Worm (Caenorhabditis elegans): ENCODE results near the gene K02C4.3.

The K02C4.3 gene

DNA sequence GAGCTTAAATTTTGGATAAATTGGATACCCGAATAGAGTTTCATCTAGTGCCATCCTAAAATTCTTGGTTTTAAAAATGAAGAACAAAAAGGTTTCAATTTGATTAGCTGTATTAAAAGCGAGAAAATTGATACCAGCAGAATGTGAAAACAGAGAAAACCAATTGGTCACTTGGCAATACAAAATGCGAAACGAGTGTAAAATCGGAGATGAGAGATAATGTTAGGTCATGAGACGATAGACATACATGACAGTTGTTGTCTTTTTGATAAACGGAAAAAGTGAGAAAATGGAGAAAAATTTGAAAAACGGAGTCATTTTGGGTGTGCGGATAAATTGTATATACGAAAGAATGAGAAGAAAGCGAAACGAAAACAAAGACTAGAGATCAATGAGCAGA is 18.3 kb upstream of the K02C4.3 start, which contains the start of gene sfxn-5:
TSS of gene sfxn-5 (minus strand) at position 55 of the 400 bp plus-strand sequence.
- TF ChIP-seq sem-2 (GFP tag; optimal IDR thresholded peaks at IDR 0.05) (no peak), ceh-43 (GFP tag; optimal IDR thresholded peaks at IDR 0.05) (no peak), hlh-1 (tag; optimal IDR thresholded peaks at IDR 0.05) (peak; percentile 91), mab-5 (tag; optimal IDR thresholded peaks at IDR 0.05) (no peak), sptf-1 (tag; optimal IDR thresholded peaks at IDR 0.05) (no peak), unc-62 (GFP tag; optimal IDR thresholded peaks at IDR 0.05) (peak; percentile 4), ces-1 (GFP tag; optimal IDR thresholded peaks at IDR 0.05) (no peak), blmp-1 (tag; optimal IDR thresholded peaks at IDR 0.05) (no peak), unc-120 (tag; optimal IDR thresholded peaks at IDR 0.05; ENCODE audit: poor library complexity, severe bottlenecking) (peak; percentile 84), zip-8 (tag; optimal IDR thresholded peaks at IDR 0.05) (no peak), elt-3 (tag; optimal IDR thresholded peaks at IDR 0.05) (no peak), elt-1 (tag; optimal IDR thresholded peaks at IDR 0.05; ENCODE audit: borderline replicate concordance, insufficient read depth) (no peak), lin-13 (tag; optimal IDR thresholded peaks at IDR 0.05) (no peak), drap-1 (GFP tag; optimal IDR thresholded peaks at IDR 0.05) (no peak), flh-1 (GFP tag; optimal IDR thresholded peaks at IDR 0.05) (no peak), pha-4 (tag; optimal IDR thresholded peaks at IDR 0.05) (no peak), lin-32 (GFP tag; optimal IDR thresholded peaks at IDR 0.05) (no peak), mls-2 (tag; optimal IDR thresholded peaks at IDR 0.05) (no peak)

DNA sequence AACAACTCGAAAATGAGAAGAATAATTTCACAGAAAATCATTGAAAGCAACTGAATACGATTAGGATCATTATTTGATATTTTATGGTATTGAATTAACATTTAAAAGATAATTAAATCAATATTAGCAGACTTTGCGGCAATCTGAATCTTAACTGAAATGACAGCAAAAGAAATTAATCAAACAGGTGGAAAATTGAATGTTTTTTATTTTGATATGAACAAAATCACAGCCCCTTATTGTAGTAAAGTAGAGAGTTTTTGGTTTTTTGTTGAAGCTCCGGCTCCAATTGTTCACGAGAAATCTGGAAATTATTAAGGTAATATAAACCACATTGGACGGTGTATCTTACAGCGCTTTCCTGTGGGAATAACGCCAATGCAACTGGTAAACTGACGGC is 15.4 kb upstream of the K02C4.3 start, which contains the start of gene sre-2:
TSS of gene sre-2 (minus strand) at position 101 of the 400 bp plus-strand sequence.
- no peak for TF ChIP-seq ceh-83 (GFP tag; optimal IDR thresholded peaks at IDR 0.05)
- TF ChIP-seq cnd-1 (tag; optimal IDR thresholded peaks at IDR 0.05), result no peak
- no peak for TF ChIP-seq mls-2 (tag; optimal IDR thresholded peaks at IDR 0.05)
- no peak for TF ChIP-seq ceh-43 (GFP tag; optimal IDR thresholded peaks at IDR 0.05)
- no peak for TF ChIP-seq sem-2 (GFP tag; optimal IDR thresholded peaks at IDR 0.05)
- no peak for TF ChIP-seq drap-1 (GFP tag; optimal IDR thresholded peaks at IDR 0.05)
- no peak for TF ChIP-seq ztf-11 (tag; optimal IDR thresholded peaks at IDR 0.05)
- TF ChIP-seq tbx-8 (GFP tag; optimal IDR thresholded peaks at IDR 0.05), result no peak
- no peak for TF ChIP-seq mab-5 (tag; optimal IDR thresholded peaks at IDR 0.05)
- no peak for TF ChIP-seq elt-3 (tag; optimal IDR thresholded peaks at IDR 0.05)
- TF ChIP-seq M03D4.4 (tag; optimal IDR thresholded peaks at IDR 0.05), result no peak
- TF ChIP-seq nhr-2 (tag; optimal IDR thresholded peaks at IDR 0.05), result no peak
- TF ChIP-seq bed-3 (GFP tag; optimal IDR thresholded peaks at IDR 0.05), result no peak

ce11 chrII:8099212-8099784 is 12.6 kb upstream of the K02C4.3 start:
- no peak for TF ChIP-seq blmp-1 (tag; optimal IDR thresholded peaks at IDR 0.05)
- TF ChIP-seq nhr-2 (tag; optimal IDR thresholded peaks at IDR 0.05), result peak; percentile 49

DNA sequence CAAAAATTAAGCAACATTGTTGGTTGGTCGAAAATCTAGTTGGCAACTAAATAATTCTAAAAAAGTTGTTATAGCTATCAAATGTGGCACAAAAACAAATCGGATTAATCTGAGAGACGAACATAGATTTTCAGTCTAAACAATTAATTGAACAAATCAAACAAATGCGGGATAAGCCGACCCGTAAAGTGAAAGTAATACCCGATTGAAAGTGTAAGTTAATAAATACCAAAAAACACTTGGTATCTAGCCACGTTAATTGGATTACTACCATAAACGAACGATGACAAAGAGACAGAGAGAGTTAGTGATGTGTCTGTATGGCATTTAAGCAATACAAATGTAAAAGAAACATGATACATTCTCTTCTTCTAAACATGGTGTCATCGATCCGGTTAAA is 7.3 kb upstream of the K02C4.3 start:
- TF ChIP-seq blmp-1 (tag; optimal IDR thresholded peaks at IDR 0.05), result peak; percentile 12
- no peak for TF ChIP-seq snpc-4 (tag; optimal IDR thresholded peaks at IDR 0.05)
- TF ChIP-seq lin-32 (GFP tag; optimal IDR thresholded peaks at IDR 0.05), result no peak
- TF ChIP-seq M03D4.4 (tag; optimal IDR thresholded peaks at IDR 0.05), result no peak

DNA sequence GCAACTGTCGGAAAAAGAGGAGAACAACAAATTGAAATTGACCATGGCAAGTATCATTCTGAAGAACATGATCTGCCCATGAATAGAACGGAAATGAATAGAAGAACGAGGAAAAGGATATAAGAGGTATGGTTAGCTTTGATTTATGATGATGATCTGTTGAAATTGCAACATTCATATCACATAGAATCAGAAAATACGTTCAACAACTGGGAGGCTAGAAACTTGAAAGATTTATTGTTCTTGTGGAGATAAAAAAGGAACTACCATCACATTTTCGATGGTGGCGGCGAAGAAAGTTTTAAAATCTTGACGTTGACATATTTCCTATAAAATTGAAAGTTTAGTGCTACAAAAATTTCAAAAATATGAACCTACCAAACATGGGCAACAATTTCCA is 6.6 kb upstream of the K02C4.3 start:
- no peak for TF ChIP-seq elt-1 (tag; optimal IDR thresholded peaks at IDR 0.05; ENCODE audit: borderline replicate concordance, insufficient read depth)
- TF ChIP-seq snpc-4 (tag; optimal IDR thresholded peaks at IDR 0.05), result no peak
- TF ChIP-seq zip-8 (tag; optimal IDR thresholded peaks at IDR 0.05), result no peak
- TF ChIP-seq ceh-83 (GFP tag; optimal IDR thresholded peaks at IDR 0.05), result no peak
- TF ChIP-seq flh-1 (GFP tag; optimal IDR thresholded peaks at IDR 0.05), result no peak
- no peak for TF ChIP-seq elt-3 (tag; optimal IDR thresholded peaks at IDR 0.05)
- no peak for TF ChIP-seq mls-2 (tag; optimal IDR thresholded peaks at IDR 0.05)
- no peak for TF ChIP-seq unc-39 (tag; optimal IDR thresholded peaks at IDR 0.05)
- TF ChIP-seq lin-32 (GFP tag; optimal IDR thresholded peaks at IDR 0.05), result no peak
- TF ChIP-seq ham-2 (GFP tag; optimal IDR thresholded peaks at IDR 0.05), result no peak
- no peak for TF ChIP-seq unc-62 (GFP tag; optimal IDR thresholded peaks at IDR 0.05)
- TF ChIP-seq lin-13 (tag; optimal IDR thresholded peaks at IDR 0.05), result no peak
- no peak for TF ChIP-seq nhr-28 (tag; optimal IDR thresholded peaks at IDR 0.05)
- TF ChIP-seq ztf-11 (tag; optimal IDR thresholded peaks at IDR 0.05), result no peak
- no peak for TF ChIP-seq unc-120 (tag; optimal IDR thresholded peaks at IDR 0.05; ENCODE audit: poor library complexity, severe bottlenecking)

All from whole organism, mixed stage, embryonic.